Worm (Caenorhabditis elegans) whole organism, L2 larva: ENCODE measurements around the gene Y39A1C.1.

ENCODE experiments used
- R02D3.7 ChIP-seq: fragments of 150-350 bp; optimal IDR thresholded peaks from 2 replicates; lab custom pipeline; 2014; ENCODE audit warnings: missing biosample characterization, missing genetic modification characterization
- alr-1 ChIP-seq: fragments of 150-350 bp; optimal IDR thresholded peaks from 2 replicates; lab custom pipeline; 2014; ENCODE audit warnings: missing biosample characterization, missing genetic modification characterization
- crh-2 ChIP-seq: sonication (generic microtip); optimal IDR thresholded peaks from 2 replicates; lab custom pipeline; 2017; ENCODE audit warnings: missing biosample characterization, missing genetic modification characterization
- elt-1 ChIP-seq: fragments of 150-350 bp; optimal IDR thresholded peaks from 2 replicates; lab custom pipeline; 2014; ENCODE audit warnings: missing biosample characterization, missing genetic modification characterization
- ztf-4 ChIP-seq: fragments of 150-350 bp; optimal IDR thresholded peaks from 2 replicates; lab custom pipeline; 2014; ENCODE audit warnings: missing biosample characterization, missing genetic modification characterization

- no peak for TF ChIP-seq elt-1 (tag; lab: Kevin White, UChicago)
- no peak for TF ChIP-seq alr-1 (tag; lab: Kevin White, UChicago)
- no peak for TF ChIP-seq ztf-4 (tag; lab: Kevin White, UChicago)
- TF ChIP-seq R02D3.7 (tag; lab: Kevin White, UChicago): no peak
- no peak for TF ChIP-seq crh-2
Measured at ce11 chrIII:10888824-10889223, 33.6 kb downstream of the Y39A1C.1 start.
